Worm (Caenorhabditis elegans): ENCODE results near the gene K04H4.5.

- no peak for TF ChIP-seq dao-5 (tag; optimal IDR thresholded peaks at IDR 0.05)
- no peak for TF ChIP-seq him-1 (tag; optimal IDR thresholded peaks at IDR 0.05)
- TF ChIP-seq W03F9.2 (tag; optimal IDR thresholded peaks at IDR 0.05): peak; percentile 22
Observed at ce11 chrIII:9331084-9331564, 28.0 kb upstream of the K04H4.5 start, which contains the start of gene ufc-1.
